Fruit fly (Drosophila melanogaster) whole organism, embryonic: ENCODE measurements around the gene Cyp313a2.

Source experiments
- ATbp ChIP-seq: fragments of 200-800 bp; sonication (Bioruptor generic); optimal IDR thresholded peaks from 2 replicates; lab custom pipeline; 2017; ENCODE audit warnings: missing biosample characterization, mild to moderate bottlenecking, missing genetic modification characterization, missing genetic modification reagents
- Aef1 ChIP-seq: fragments of 200-800 bp; sonication (Bioruptor generic); IDR thresholded peaks from 3 replicates; pipeline ENCODE4 v1.3.6; 2022; ENCODE audit warnings: missing biosample characterization, missing genetic modification characterization
- B-H1 ChIP-seq: fragments of 200-800 bp; sonication (Bioruptor generic); IDR thresholded peaks from 3 replicates; pipeline ENCODE4 v1.3.6; 2022; ENCODE audit warnings: missing biosample characterization, missing genetic modification characterization
- Bgb ChIP-seq: fragments of 200-800 bp; sonication (Bioruptor generic); IDR thresholded peaks from 2 replicates; pipeline ENCODE4 v1.3.6; 2022; ENCODE audit warnings: missing biosample characterization, missing genetic modification characterization; ENCODE audit not compliant: partially characterized antibody
- C15 ChIP-seq: fragments of 200-800 bp; sonication (Bioruptor generic); IDR thresholded peaks from 3 replicates; pipeline ENCODE4 v1.3.6; 2022; ENCODE audit warnings: missing biosample characterization, missing genetic modification characterization
- CG10366 ChIP-seq: fragments of 200-800 bp; sonication (Bioruptor generic); IDR thresholded peaks from 2 replicates; pipeline ENCODE4 v1.3.6; 2022; ENCODE audit warnings: missing biosample characterization, missing genetic modification characterization
- CG10431 ChIP-seq: fragments of 200-800 bp; sonication (Bioruptor generic); optimal IDR thresholded peaks from 3 replicates; lab custom pipeline; 2018; ENCODE audit warnings: missing biosample characterization, mild to moderate bottlenecking, missing genetic modification characterization
- CG10543 ChIP-seq: fragments of 200-800 bp; sonication (Bioruptor generic); optimal IDR thresholded peaks from 3 replicates; lab custom pipeline; 2017; ENCODE audit warnings: missing biosample characterization, mild to moderate bottlenecking, missing genetic modification characterization, moderate library complexity
- CG11085 ChIP-seq: fragments of 200-800 bp; sonication (Bioruptor generic); IDR thresholded peaks from 2 replicates; pipeline ENCODE4 v1.3.6; 2022; ENCODE audit warnings: missing biosample characterization, missing genetic modification characterization
- CG12942 ChIP-seq: fragments of 200-800 bp; sonication (Bioruptor generic); optimal IDR thresholded peaks from 3 replicates; lab custom pipeline; 2016; ENCODE audit warnings: missing biosample characterization, missing genetic modification characterization
- CG14014 ChIP-seq: fragments of 200-800 bp; sonication (Bioruptor generic); IDR thresholded peaks from 2 replicates; pipeline ENCODE4 v1.3.6; 2022; ENCODE audit warnings: missing biosample characterization, missing genetic modification characterization
- CG14441 ChIP-seq: fragments of 200-800 bp; sonication (Bioruptor generic); IDR thresholded peaks from 2 replicates; pipeline ENCODE4 v1.3.6; 2022; ENCODE audit warnings: missing biosample characterization, missing genetic modification characterization
- CG14860 ChIP-seq: fragments of 200-800 bp; sonication (Bioruptor generic); IDR thresholded peaks from 3 replicates; pipeline ENCODE4 v1.3.6; 2022; ENCODE audit warnings: missing biosample characterization, missing genetic modification characterization; ENCODE audit not compliant: partially characterized antibody
- CG15011 ChIP-seq: fragments of 200-800 bp; sonication (Bioruptor generic); optimal IDR thresholded peaks from 3 replicates; lab custom pipeline; 2018; ENCODE audit warnings: missing biosample characterization, mild to moderate bottlenecking, missing genetic modification characterization
- CG1602 ChIP-seq: fragments of 200-800 bp; sonication (Bioruptor generic); optimal IDR thresholded peaks from 3 replicates; lab custom pipeline; 2016; ENCODE audit warnings: missing biosample characterization, missing genetic modification characterization
- CG18011 ChIP-seq: fragments of 200-800 bp; sonication (Bioruptor generic); optimal IDR thresholded peaks from 2 replicates; lab custom pipeline; 2017; ENCODE audit warnings: missing biosample characterization, missing genetic modification characterization, mild to moderate bottlenecking, moderate library complexity, missing genotype
- CG3065 ChIP-seq: fragments of 200-800 bp; sonication (Bioruptor generic); optimal IDR thresholded peaks from 2 replicates; lab custom pipeline; 2016; ENCODE audit warnings: missing biosample characterization, missing genetic modification characterization
- CG7786 ChIP-seq: fragments of 200-800 bp; sonication (Bioruptor generic); optimal IDR thresholded peaks from 2 replicates; lab custom pipeline; 2016; ENCODE audit warnings: missing biosample characterization, missing genetic modification characterization
- CG7928 ChIP-seq: fragments of 200-800 bp; sonication (Bioruptor generic); optimal IDR thresholded peaks from 2 replicates; lab custom pipeline; 2017; ENCODE audit warnings: missing biosample characterization, mild to moderate bottlenecking, missing genetic modification characterization
- CG7987 ChIP-seq: fragments of 200-800 bp; sonication (Bioruptor generic); optimal IDR thresholded peaks from 2 replicates; lab custom pipeline; 2018; ENCODE audit warnings: missing biosample characterization, mild to moderate bottlenecking, missing genetic modification characterization, moderate library complexity
- Dip2 ChIP-seq: fragments of 200-800 bp; sonication (Bioruptor generic); IDR thresholded peaks from 2 replicates; pipeline ENCODE4 v1.3.6; 2022; ENCODE audit warnings: missing biosample characterization, missing genetic modification characterization
- Doc3 ChIP-seq: fragments of 200-800 bp; sonication (Bioruptor generic); IDR thresholded peaks from 3 replicates; pipeline ENCODE4 v1.3.6; 2022; ENCODE audit warnings: missing biosample characterization, missing genetic modification characterization; ENCODE audit not compliant: partially characterized antibody
- HHEX ChIP-seq: fragments of 200-800 bp; sonication (Bioruptor generic); optimal IDR thresholded peaks from 3 replicates; lab custom pipeline; 2017; ENCODE audit warnings: missing biosample characterization, mild to moderate bottlenecking, missing genetic modification characterization, missing genetic modification reagents
- Hand ChIP-seq: fragments of 200-800 bp; sonication (Bioruptor generic); optimal IDR thresholded peaks from 2 replicates; lab custom pipeline; 2017; ENCODE audit warnings: mild to moderate bottlenecking, missing biosample characterization, missing genetic modification reagents, missing genetic modification characterization
- Hmx ChIP-seq: fragments of 200-800 bp; sonication (Bioruptor generic); optimal IDR thresholded peaks from 2 replicates; lab custom pipeline; 2016; ENCODE audit warnings: missing biosample characterization, missing genetic modification characterization
- Hr3 ChIP-seq: fragments of 200-800 bp; sonication (Bioruptor generic); optimal IDR thresholded peaks from 3 replicates; lab custom pipeline; 2016; ENCODE audit warnings: missing biosample characterization, missing genetic modification characterization
- Lim3 ChIP-seq: fragments of 200-800 bp; sonication (Bioruptor generic); IDR thresholded peaks from 2 replicates; pipeline ENCODE4 v1.3.6; 2022; ENCODE audit warnings: missing biosample characterization, missing genetic modification characterization
- NK7.1 ChIP-seq: fragments of 200-800 bp; sonication (Bioruptor generic); optimal IDR thresholded peaks from 3 replicates; lab custom pipeline; 2016; ENCODE audit warnings: missing biosample characterization, missing genetic modification characterization
- Optix ChIP-seq: fragments of 200-800 bp; sonication (Bioruptor generic); IDR thresholded peaks from 3 replicates; pipeline ENCODE4 v1.3.6; 2022; ENCODE audit warnings: missing biosample characterization, missing genetic modification characterization
- Poxn ChIP-seq: fragments of 200-800 bp; sonication (Bioruptor generic); IDR thresholded peaks from 2 replicates; pipeline ENCODE4 v1.3.6; 2022; ENCODE audit warnings: missing biosample characterization, missing genetic modification characterization
- Sin3A ChIP-seq: fragments of >200 bp; optimal IDR thresholded peaks from 2 replicates; lab custom pipeline; 2018
- Sox102F ChIP-seq: fragments of 200-800 bp; sonication (Bioruptor generic); optimal IDR thresholded peaks from 2 replicates; lab custom pipeline; 2018; ENCODE audit warnings: missing biosample characterization, mild to moderate bottlenecking, missing genetic modification characterization, moderate library complexity
- Sry-β ChIP-seq: fragments of 200-800 bp; sonication (Bioruptor generic); optimal IDR thresholded peaks from 2 replicates; lab custom pipeline; 2018; ENCODE audit warnings: missing biosample characterization, mild to moderate bottlenecking, missing genetic modification characterization, moderate library complexity
- Ssrp ChIP-seq: fragments of 200-800 bp; sonication (Bioruptor generic); optimal IDR thresholded peaks from 2 replicates; lab custom pipeline; 2018; ENCODE audit warnings: missing biosample characterization, mild to moderate bottlenecking, missing genetic modification characterization, moderate library complexity
- Trl ChIP-seq, 3 experiments: fragments of >200 bp in 2 of 3; fragments of 200-800 bp in 1 of 3; sonication (Bioruptor generic) in 1 of 3; optimal IDR thresholded peaks; 2 replicates in 1 of 3; 3 replicates in 2 of 3; lab custom pipeline; 2016 to 2017; ENCODE audit warnings: missing biosample characterization in 1 of 3, missing genetic modification characterization in 1 of 3
- Vsx1 ChIP-seq: fragments of 200-800 bp; sonication (Bioruptor generic); optimal IDR thresholded peaks from 2 replicates; lab custom pipeline; 2017; ENCODE audit warnings: missing biosample characterization, mild to moderate bottlenecking, missing genetic modification characterization, missing genetic modification reagents
- Xrp1 ChIP-seq: fragments of 200-800 bp; sonication (Bioruptor generic); IDR thresholded peaks from 2 replicates; pipeline ENCODE4 v1.3.6; 2022; ENCODE audit warnings: missing biosample characterization, missing genetic modification characterization
- bsh ChIP-seq, 2 experiments: fragments of 200-800 bp; sonication (Bioruptor generic); optimal IDR thresholded peaks; 2 replicates each; lab custom pipeline; 2017 to 2018; ENCODE audit warnings: mild to moderate bottlenecking in 2 of 2, missing biosample characterization in 2 of 2, missing genetic modification characterization in 2 of 2, moderate library complexity in 1 of 2
- chn ChIP-seq: fragments of 200-800 bp; sonication (Bioruptor generic); optimal IDR thresholded peaks from 2 replicates; lab custom pipeline; 2016; ENCODE audit warnings: missing biosample characterization, missing genetic modification characterization
- da ChIP-seq: fragments of 200-800 bp; sonication (Bioruptor generic); optimal IDR thresholded peaks from 2 replicates; lab custom pipeline; 2016; ENCODE audit warnings: missing biosample characterization, missing genetic modification characterization
- dysf ChIP-seq: fragments of 200-800 bp; sonication (Bioruptor generic); IDR thresholded peaks from 3 replicates; pipeline ENCODE4 v1.3.6; 2022; ENCODE audit warnings: missing biosample characterization, missing genetic modification characterization
- fu2 ChIP-seq: fragments of 200-800 bp; sonication (Bioruptor generic); optimal IDR thresholded peaks from 2 replicates; lab custom pipeline; 2016; ENCODE audit warnings: missing biosample characterization, missing genetic modification characterization
- gt ChIP-seq: fragments of 200-800 bp; sonication (Bioruptor generic); IDR thresholded peaks from 2 replicates; pipeline ENCODE4 v1.3.6; 2022; ENCODE audit warnings: missing biosample characterization, missing genetic modification characterization
- nerfin-1 ChIP-seq: fragments of 200-800 bp; sonication (Bioruptor generic); optimal IDR thresholded peaks from 3 replicates; lab custom pipeline; 2019; ENCODE audit warnings: missing biosample characterization, mild to moderate bottlenecking, missing genetic modification characterization, moderate library complexity
- odd ChIP-seq: fragments of 200-800 bp; sonication (Bioruptor generic); optimal IDR thresholded peaks from 2 replicates; lab custom pipeline; 2017; ENCODE audit warnings: missing biosample characterization, mild to moderate bottlenecking, missing genetic modification characterization
- peb ChIP-seq: fragments of 200-800 bp; sonication (Bioruptor generic); IDR thresholded peaks from 2 replicates; pipeline ENCODE4 v1.3.6; 2022; ENCODE audit warnings: missing biosample characterization, missing genetic modification characterization
- psq ChIP-seq: fragments of 200-800 bp; sonication (Bioruptor generic); optimal IDR thresholded peaks from 2 replicates; lab custom pipeline; 2017; ENCODE audit warnings: missing biosample characterization, missing genetic modification characterization
- sens ChIP-seq: fragments of 200-800 bp; sonication (Bioruptor generic); peaks from one replicate; lab custom pipeline; 2016; ENCODE audit warnings: missing biosample characterization, missing genetic modification characterization
- vfl ChIP-seq: fragments of 200-800 bp; sonication (Bioruptor generic); optimal IDR thresholded peaks from 2 replicates; lab custom pipeline; 2016; ENCODE audit warnings: missing biosample characterization, missing genetic modification characterization
- wdn ChIP-seq: fragments of 200-800 bp; sonication (Bioruptor generic); IDR thresholded peaks from 2 replicates; pipeline ENCODE4 v1.3.6; 2022; ENCODE audit warnings: missing biosample characterization, missing genetic modification characterization

The Cyp313a2 gene

DNA sequence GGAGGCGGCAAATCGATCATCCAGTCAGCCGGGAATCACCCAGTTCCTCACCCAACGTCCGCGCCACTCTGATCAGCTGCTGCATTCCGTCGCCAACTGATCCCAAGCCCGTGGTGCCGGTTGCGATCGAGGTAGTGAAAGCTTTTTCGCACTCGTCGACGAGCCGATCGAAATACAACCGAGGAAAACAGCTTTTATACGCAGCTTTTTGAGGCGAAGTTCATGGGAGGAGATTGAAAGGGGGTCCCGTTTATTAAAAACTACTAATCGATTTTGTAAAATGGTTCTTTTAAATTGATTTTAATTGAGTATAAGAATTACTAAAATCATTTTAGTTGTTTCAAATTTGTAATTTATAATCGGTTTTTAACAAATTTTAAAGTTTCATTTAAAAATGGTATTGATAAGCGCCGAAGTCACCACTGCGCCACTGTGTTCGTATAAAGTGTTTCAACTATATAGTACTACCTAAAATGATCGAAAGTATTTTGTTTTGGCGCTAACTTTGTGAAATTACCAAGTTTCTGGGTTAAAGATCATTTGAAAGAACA is 15.3 kb downstream of the Cyp313a2 start, which contains the start of gene CG4860 (continued):
- TF ChIP-seq gt (GFP tag; lab: Robert Waterston, UW) (0 out of 2 replicates have a peak, but pooled peaks have one; percentile 14), ATbp (GFP tag; lab: Kevin White, UChicago) (peak; percentile 82), psq (GFP tag; lab: Kevin White, UChicago) (peak; percentile 50), Hmx (GFP tag; lab: Kevin White, UChicago) (peak; percentile 80), CG10431 (no peak), C15 (GFP tag; lab: Robert Waterston, UW) (0 out of 3 replicates have a peak, but pooled peaks have one; percentile 5), CG11085 (peak; percentile 72), HHEX (GFP tag; lab: Kevin White, UChicago) (peak; percentile 86), CG7987 (peak; percentile 62), Sox102F (GFP tag; lab: Kevin White, UChicago) (peak; percentile 92), Xrp1 (GFP tag; lab: Robert Waterston, UW) (no peak; the same call in 1 of the 2 replicates), Dip2 (no peak), Poxn (GFP tag; lab: Robert Waterston, UW) (peak; percentile 64; the same call in 1 of the 2 replicates), CG18011 (GFP tag; lab: Kevin White, UChicago) (peak; percentile 79), CG3065 (GFP tag; lab: Kevin White, UChicago) (peak; percentile 66), dysf (peak; percentile 90), Lim3 (GFP tag; lab: Robert Waterston, UW) (no peak), CG10366 (GFP tag; lab: Robert Waterston, UW) (peak; percentile 89), Trl (optimal IDR thresholded peaks at IDR 0.05; lab: Kevin White, UChicago) (no peak), Trl (GFP tag; optimal IDR thresholded peaks at IDR 0.05; lab: Kevin White, UChicago) (peak; percentile 92), NK7.1 (GFP tag; lab: Kevin White, UChicago) (peak; percentile 77), CG14014 (GFP tag; lab: Robert Waterston, UW) (peak; percentile 91), Sry-β (GFP tag; lab: Kevin White, UChicago) (no peak), Hand (GFP tag; lab: Kevin White, UChicago) (peak; percentile 50), Optix (GFP tag; lab: Robert Waterston, UW) (peak; percentile 50; the same call in 2 of the 3 replicates), vfl (GFP tag; lab: Kevin White, UChicago) (peak; percentile 85), chn (GFP tag; lab: Kevin White, UChicago) (peak; percentile 80), da (GFP tag; lab: Kevin White, UChicago) (peak; percentile 42), CG10543 (GFP tag; lab: Kevin White, UChicago) (peak; percentile 82), CG7928 (GFP tag; lab: Kevin White, UChicago) (peak; percentile 57), Hr3 (GFP tag; lab: Kevin White, UChicago) (peak; percentile 81), CG12942 (peak; percentile 80), Sin3A (lab: Kevin White, UChicago) (no peak), CG7786 (GFP tag; lab: Kevin White, UChicago) (peak; percentile 86), CG15011 (GFP tag; lab: Kevin White, UChicago) (peak; percentile 63), Aef1 (peak; percentile 82), CG14860 (GFP tag; lab: Robert Waterston, UW) (no peak), wdn (GFP tag; lab: Robert Waterston, UW) (peak; percentile 46; the same call in 1 of the 2 replicates), Ssrp (tag; lab: Kevin White, UChicago) (peak; percentile 83), peb (peak; percentile 36; the same call in 1 of the 2 replicates), odd (GFP tag; lab: Kevin White, UChicago) (peak; percentile 81), B-H1 (GFP tag; lab: Robert Waterston, UW) (peak; percentile 80), bsh (GFP tag; optimal IDR thresholded peaks at IDR 0.05; lab: Kevin White, UChicago) (peak; percentile 50 to 86), sens (GFP tag; lab: Kevin White, UChicago) (peak; percentile 96), fu2 (GFP tag; lab: Kevin White, UChicago) (peak; percentile 86), Doc3 (GFP tag; lab: Robert Waterston, UW) (no peak), nerfin-1 (tag; lab: Kevin White, UChicago) (no peak), CG1602 (GFP tag; lab: Kevin White, UChicago) (peak; percentile 80), Bgb (no peak), CG14441 (peak; percentile 89), Vsx1 (GFP tag; lab: Kevin White, UChicago) (peak; percentile 76)
